Worm (Caenorhabditis elegans): Measurements from ENCODE around the gene F53H4.3.

The F53H4.3 gene

DNA sequence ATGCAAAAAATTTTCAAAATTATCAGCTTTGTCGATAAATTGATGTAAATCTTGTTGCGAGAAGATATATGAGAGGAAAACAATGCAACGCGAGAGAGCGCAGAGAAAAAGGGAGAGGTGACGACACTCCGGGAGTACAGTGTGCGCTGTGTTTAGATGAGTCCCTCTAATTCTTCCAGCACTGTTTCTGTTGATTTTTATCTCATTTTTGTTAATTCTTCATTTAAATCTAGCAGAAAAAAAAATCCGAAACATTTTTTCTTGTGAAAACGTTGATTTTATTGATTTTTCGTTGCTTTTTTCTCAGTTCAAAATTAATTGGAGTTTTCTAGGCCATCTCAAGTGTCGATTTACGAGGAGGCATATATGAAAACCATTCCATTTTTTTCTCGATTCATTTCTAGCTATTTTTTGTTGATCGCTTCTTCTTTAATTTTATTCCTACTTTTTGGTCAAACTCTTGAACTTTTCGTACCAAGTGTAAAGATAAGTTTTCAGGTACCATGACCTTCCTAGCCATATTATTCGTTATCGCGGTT is 37.9 kb downstream of the F53H4.3 start, which contains the start of gene acl-1 (continued):
- no peak for TF ChIP-seq aptf-3 (GFP tag; IDR thresholded peaks at IDR 0.05)
- peak in 1 of 3 experiments; percentile 39 for TF ChIP-seq lin-35 (GFP tag; optimal IDR thresholded peaks at IDR 0.05)
- peak; percentile 21 for TF ChIP-seq madf-10 (tag; optimal IDR thresholded peaks at IDR 0.05)
- no peak for TF ChIP-seq C06A6.2 (GFP tag; conservative IDR thresholded peaks at IDR 0.05)
- peak; percentile 97 for TF ChIP-seq attf-3 (GFP tag; conservative IDR thresholded peaks at IDR 0.05)
- TF ChIP-seq somi-1 (GFP tag; optimal IDR thresholded peaks at IDR 0.05): peak; percentile 37
- no peak for TF ChIP-seq F55B11.4 (tag; optimal IDR thresholded peaks at IDR 0.05; ENCODE audit: borderline replicate concordance, insufficient read depth)
- 0 out of 2 replicates have a peak, but pooled peaks have one; percentile 29 for TF ChIP-seq B0336.3 (GFP tag; IDR thresholded peaks at IDR 0.05)
- no peak for TF ChIP-seq nfya-1 (tag; optimal IDR thresholded peaks at IDR 0.05; ENCODE audit: borderline replicate concordance, insufficient read depth)
- no peak for TF ChIP-seq cebp-1 (GFP tag; IDR thresholded peaks at IDR 0.05)
- peak; percentile 55 for TF ChIP-seq cebp-1 (tag; optimal IDR thresholded peaks at IDR 0.05)
- TF ChIP-seq ccch-3 (GFP tag; optimal IDR thresholded peaks at IDR 0.05): no peak
- no peak for TF ChIP-seq nfya-2 (GFP tag; IDR thresholded peaks at IDR 0.05)
- TF ChIP-seq snpc-4 (GFP tag; optimal IDR thresholded peaks at IDR 0.05): no peak
- peak in 2 of 4 experiments; percentile 30 to 55 for TF ChIP-seq snpc-4 (tag; optimal IDR thresholded peaks at IDR 0.05)
- peak; percentile 82 for TF ChIP-seq K12H6.12 (tag; optimal IDR thresholded peaks at IDR 0.05)
- no peak for TF ChIP-seq egl-18 (GFP tag; IDR thresholded peaks at IDR 0.05)
- no peak for TF ChIP-seq F57A8.1 (GFP tag; optimal IDR thresholded peaks at IDR 0.05)
- TF ChIP-seq attf-5 (GFP tag; optimal IDR thresholded peaks at IDR 0.05): peak; percentile 52
- TF ChIP-seq chd-7 (tag; optimal IDR thresholded peaks at IDR 0.05): no peak
- no peak for TF ChIP-seq ceh-79 (tag; optimal IDR thresholded peaks at IDR 0.05)
- TF ChIP-seq ztf-18 (tag; optimal IDR thresholded peaks at IDR 0.05): no peak
- TF ChIP-seq B0019.2 (GFP tag; conservative IDR thresholded peaks at IDR 0.05): no peak
- no peak for TF ChIP-seq ztf-25 (GFP tag; IDR thresholded peaks at IDR 0.05)
- no peak for TF ChIP-seq ztf-6 (GFP tag; IDR thresholded peaks at IDR 0.05)
- peak; percentile 29; the same call in 1 of the 2 replicates for TF ChIP-seq rcor-1 (GFP tag; IDR thresholded peaks at IDR 0.05)
- peak; percentile 8 for TF ChIP-seq tbp1 (GFP tag; optimal IDR thresholded peaks at IDR 0.05)
- TF ChIP-seq ets-4 (GFP tag; optimal IDR thresholded peaks at IDR 0.05): no peak
- peak; percentile 45 for TF ChIP-seq hmg-1.2 (GFP tag; IDR thresholded peaks at IDR 0.05)
- peak; percentile 45 for TF ChIP-seq ceh-27 (GFP tag; optimal IDR thresholded peaks at IDR 0.05)
- peak; percentile 26 for TF ChIP-seq snpc-1.1 (tag; optimal IDR thresholded peaks at IDR 0.05; ENCODE audit: insufficient read depth)

DNA sequence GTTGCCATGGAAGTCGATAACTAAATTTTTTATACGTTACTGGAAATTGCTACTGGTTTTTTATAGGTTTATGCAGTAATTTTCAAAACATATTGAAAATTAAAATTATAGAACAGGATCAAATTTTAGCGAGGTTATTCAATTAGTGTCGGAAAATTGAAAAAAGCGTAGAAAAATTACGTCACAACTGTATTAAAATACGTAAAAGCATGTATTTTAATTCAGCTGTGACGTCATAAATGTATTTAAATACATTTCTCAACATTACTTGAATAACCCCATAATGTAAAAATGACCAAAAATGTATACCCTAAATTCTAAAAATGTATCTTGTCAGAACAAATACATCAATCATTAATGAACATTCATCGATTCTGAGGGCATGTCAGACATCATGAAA is 38.5 kb downstream of the F53H4.3 start:
- TF ChIP-seq K11D2.4 (GFP tag; IDR thresholded peaks at IDR 0.05): no peak
- TF ChIP-seq nfya-2 (GFP tag; IDR thresholded peaks at IDR 0.05): no peak
- no peak for TF ChIP-seq pha-4 (tag; optimal IDR thresholded peaks at IDR 0.05)
- TF ChIP-seq egl-18 (GFP tag; IDR thresholded peaks at IDR 0.05): no peak
- TF ChIP-seq zim-3 (tag; optimal IDR thresholded peaks at IDR 0.05): no peak
- no peak for TF ChIP-seq ztf-18 (tag; optimal IDR thresholded peaks at IDR 0.05)
- no peak for TF ChIP-seq lag-1 (GFP tag; IDR thresholded peaks at IDR 0.05)
- no peak for TF ChIP-seq snpc-1.1 (tag; optimal IDR thresholded peaks at IDR 0.05; ENCODE audit: insufficient read depth)
- TF ChIP-seq ztf-26 (tag; optimal IDR thresholded peaks at IDR 0.05): no peak
- TF ChIP-seq F10E7.11 (tag; optimal IDR thresholded peaks at IDR 0.05): no peak

Data from whole organism, young adult.